Worm (Caenorhabditis elegans) whole organism, young adult: ENCODE measurements around the gene lpr-5.

ENCODE experiments used
- Y67H2A.10 ChIP-seq: fragments of 200-800 bp; sonication (Bioruptor generic); conservative IDR thresholded peaks from 2 replicates; pipeline ENCODE4 v1.3.6; 2022; ENCODE audit warnings: missing genetic modification reagents, missing genetic modification characterization, missing compliant biosample characterization
- ceh-40 ChIP-seq: fragments of 200-800 bp; sonication (Bioruptor generic); IDR thresholded peaks from 2 replicates; pipeline ENCODE4 v1.3.6; 2022; ENCODE audit warnings: missing genetic modification characterization, missing compliant biosample characterization
- egrh-3 ChIP-seq: fragments of 200-800 bp; sonication (Bioruptor generic); IDR thresholded peaks from 2 replicates; pipeline ENCODE4 v1.3.6; 2022; ENCODE audit warnings: missing genetic modification reagents, missing genetic modification characterization, missing compliant biosample characterization
- lsl-1 ChIP-seq: fragments of 200-800 bp; sonication (Bioruptor generic); optimal IDR thresholded peaks from 2 replicates; lab custom pipeline; 2018; ENCODE audit warnings: mild to moderate bottlenecking, missing genetic modification characterization, moderate library complexity, missing compliant biosample characterization
- mel-28 ChIP-seq: sonication (generic microtip); optimal IDR thresholded peaks from 2 replicates; lab custom pipeline; 2016; ENCODE audit warnings: borderline replicate concordance, mild to moderate bottlenecking, missing genetic modification characterization, missing compliant biosample characterization
- mes-4 ChIP-seq: sonication (generic microtip); optimal IDR thresholded peaks from 2 replicates; lab custom pipeline; 2016; ENCODE audit warnings: missing genotype, missing genetic modification characterization, missing compliant biosample characterization
- nhr-120 ChIP-seq: fragments of 200-800 bp; sonication (Bioruptor generic); IDR thresholded peaks from 2 replicates; pipeline ENCODE4 v1.3.6; 2022; ENCODE audit warnings: missing genetic modification characterization, missing compliant biosample characterization
- pha-4 ChIP-seq: fragments of 150-350 bp; sonication (generic microtip); optimal IDR thresholded peaks from 2 replicates; lab custom pipeline; 2014; ENCODE audit warnings: missing biosample characterization, missing genetic modification reagents, missing genetic modification characterization
- snpc-4 ChIP-seq, 5 experiments: fragments of 150-350 bp in 1 of 5; sonication (generic microtip) in 4 of 5; optimal IDR thresholded peaks; 2 replicates each; lab custom pipeline; 2014 to 2018; ENCODE audit warnings: missing genetic modification characterization in 5 of 5, missing biosample characterization in 3 of 5, antibody characterized with exemption in 2 of 5, mild to moderate bottlenecking in 2 of 5, missing compliant biosample characterization in 2 of 5, missing genotype in 2 of 5, moderate library complexity in 2 of 5, missing genetic modification reagents in 1 of 5
- zim-3 ChIP-seq: sonication (generic microtip); optimal IDR thresholded peaks from 2 replicates; lab custom pipeline; 2017; ENCODE audit warnings: mild to moderate bottlenecking, missing genetic modification characterization, moderate library complexity, missing compliant biosample characterization
- ztf-18 ChIP-seq: sonication (generic microtip); optimal IDR thresholded peaks from 2 replicates; lab custom pipeline; 2016; ENCODE audit warnings: missing genotype, mild to moderate bottlenecking, missing genetic modification characterization, missing compliant biosample characterization

DNA sequence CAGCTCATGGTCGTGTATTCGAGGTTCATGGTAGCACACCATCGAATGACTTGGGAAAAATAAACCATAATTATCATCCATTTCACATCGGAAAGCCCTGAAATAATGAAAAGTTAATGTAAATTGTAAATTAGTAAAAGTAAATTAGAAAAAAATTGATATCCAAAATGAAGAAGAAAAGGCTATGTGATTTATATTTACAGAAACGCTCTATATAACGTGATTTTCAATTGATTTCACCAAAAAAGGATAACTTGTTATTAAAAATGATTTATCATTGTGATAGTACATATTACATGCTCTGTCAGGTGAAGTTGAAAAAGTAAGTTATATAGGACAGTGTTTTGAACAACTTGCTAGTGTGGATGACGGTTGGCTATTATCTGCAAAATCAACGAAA is 19.1 kb upstream of the lpr-5 start, which contains the start of gene C09F12.3:
- TF ChIP-seq mel-28 (tag; lab: Kevin White, UChicago): no peak
- no peak for TF ChIP-seq snpc-4 (GFP tag; optimal IDR thresholded peaks at IDR 0.05; lab: Kevin White, UChicago)
- TF ChIP-seq snpc-4 (tag; optimal IDR thresholded peaks at IDR 0.05; lab: Kevin White, UChicago): no peak
- TF ChIP-seq zim-3 (tag; lab: Kevin White, UChicago): no peak
- TF ChIP-seq pha-4 (tag; lab: Kevin White, UChicago): no peak
- TF ChIP-seq egrh-3 (GFP tag; lab: Robert Waterston, UW): no peak
- TF ChIP-seq ceh-40: no peak
- no peak for TF ChIP-seq Y67H2A.10 (GFP tag; lab: Robert Waterston, UW)
- no peak for TF ChIP-seq ztf-18 (tag; lab: Kevin White, UChicago)
- no peak for TF ChIP-seq lsl-1 (GFP tag; lab: Kevin White, UChicago)
- TF ChIP-seq mes-4 (tag; lab: Kevin White, UChicago): no peak
- no peak for TF ChIP-seq nhr-120 (GFP tag; lab: Robert Waterston, UW)
